Worm (Caenorhabditis elegans): ENCODE results near the gene K06A4.2.

ce11 chrV:9500826-9501451 is 16.9 kb downstream of the K06A4.2 start, which contains the start of gene swt-5:
- no peak for TF ChIP-seq med-1 (GFP tag; optimal IDR thresholded peaks at IDR 0.05; ENCODE audit: insufficient read depth)
- TF ChIP-seq klf-2 (GFP tag; conservative IDR thresholded peaks at IDR 0.05), result no peak
- no peak for TF ChIP-seq ztf-29 (GFP tag; IDR thresholded peaks at IDR 0.05)
- no peak for TF ChIP-seq ztf-23 (GFP tag; IDR thresholded peaks at IDR 0.05)
- no peak for TF ChIP-seq flt-1 (GFP tag; IDR thresholded peaks at IDR 0.05)
- TF ChIP-seq ref-1 (GFP tag; conservative IDR thresholded peaks at IDR 0.05), result no peak
- TF ChIP-seq cog-1 (tag; optimal IDR thresholded peaks at IDR 0.05), result no peak
- no peak for TF ChIP-seq T22C8.4 (GFP tag; IDR thresholded peaks at IDR 0.05)
- no peak for TF ChIP-seq tab-1 (GFP tag; IDR thresholded peaks at IDR 0.05)

Measured in whole organism, midembryonic.